Fruit fly (Drosophila melanogaster) Kc167 (cell line): ENCODE measurements around the gene CG31251.

Experiments used
- Myc ChIP-seq: fragments of >200 bp; optimal IDR thresholded peaks from 2 replicates; lab custom pipeline; 2017; ENCODE audit warnings: missing external identifiers
- Sin3A ChIP-seq: fragments of >200 bp; optimal IDR thresholded peaks from 2 replicates; lab custom pipeline; 2018; ENCODE audit warnings: missing external identifiers
- h ChIP-seq: fragments of >200 bp; optimal IDR thresholded peaks from 3 replicates; lab custom pipeline; 2018; ENCODE audit warnings: missing external identifiers
- insv ChIP-seq: fragments of >200 bp; optimal IDR thresholded peaks from 3 replicates; lab custom pipeline; 2018; ENCODE audit warnings: missing external identifiers
- psq ChIP-seq: fragments of >200 bp; optimal IDR thresholded peaks from 2 replicates; lab custom pipeline; 2017; ENCODE audit warnings: missing external identifiers
- ttk ChIP-seq: sonication (Bioruptor generic); optimal IDR thresholded peaks from 2 replicates; lab custom pipeline; 2017; ENCODE audit warnings: missing external identifiers

The CG31251 gene

DNA sequence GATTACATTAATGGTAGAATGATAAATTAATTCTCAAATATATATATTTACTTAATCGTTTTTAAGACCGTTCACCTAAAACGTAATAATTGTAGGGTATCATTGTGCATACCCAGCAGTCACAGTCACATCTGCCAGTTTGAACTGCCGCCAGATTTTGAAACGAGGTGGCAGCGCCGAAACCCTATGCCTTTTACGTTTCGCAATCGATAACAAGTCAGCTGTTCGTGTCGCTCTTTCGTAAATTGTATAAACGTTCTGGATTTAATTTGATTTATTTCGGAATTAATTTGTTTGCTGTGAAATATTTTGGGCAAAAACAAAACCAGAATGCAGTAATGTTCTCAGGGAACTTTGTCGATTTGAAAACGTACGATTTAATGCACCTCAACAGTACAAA is 37.3 kb downstream of the CG31251 start, which contains the start of gene CG14322:
CG14322 (plus strand) TSS at position 236 of the 400 bp plus-strand sequence.
- no peak for TF ChIP-seq h (lab: Kevin White, UChicago)
- TF ChIP-seq Sin3A (lab: Kevin White, UChicago) = no peak
- TF ChIP-seq ttk = no peak
- no peak for TF ChIP-seq Myc (lab: Kevin White, UChicago)
- no peak for TF ChIP-seq psq
- TF ChIP-seq insv (lab: Kevin White, UChicago) = no peak

DNA sequence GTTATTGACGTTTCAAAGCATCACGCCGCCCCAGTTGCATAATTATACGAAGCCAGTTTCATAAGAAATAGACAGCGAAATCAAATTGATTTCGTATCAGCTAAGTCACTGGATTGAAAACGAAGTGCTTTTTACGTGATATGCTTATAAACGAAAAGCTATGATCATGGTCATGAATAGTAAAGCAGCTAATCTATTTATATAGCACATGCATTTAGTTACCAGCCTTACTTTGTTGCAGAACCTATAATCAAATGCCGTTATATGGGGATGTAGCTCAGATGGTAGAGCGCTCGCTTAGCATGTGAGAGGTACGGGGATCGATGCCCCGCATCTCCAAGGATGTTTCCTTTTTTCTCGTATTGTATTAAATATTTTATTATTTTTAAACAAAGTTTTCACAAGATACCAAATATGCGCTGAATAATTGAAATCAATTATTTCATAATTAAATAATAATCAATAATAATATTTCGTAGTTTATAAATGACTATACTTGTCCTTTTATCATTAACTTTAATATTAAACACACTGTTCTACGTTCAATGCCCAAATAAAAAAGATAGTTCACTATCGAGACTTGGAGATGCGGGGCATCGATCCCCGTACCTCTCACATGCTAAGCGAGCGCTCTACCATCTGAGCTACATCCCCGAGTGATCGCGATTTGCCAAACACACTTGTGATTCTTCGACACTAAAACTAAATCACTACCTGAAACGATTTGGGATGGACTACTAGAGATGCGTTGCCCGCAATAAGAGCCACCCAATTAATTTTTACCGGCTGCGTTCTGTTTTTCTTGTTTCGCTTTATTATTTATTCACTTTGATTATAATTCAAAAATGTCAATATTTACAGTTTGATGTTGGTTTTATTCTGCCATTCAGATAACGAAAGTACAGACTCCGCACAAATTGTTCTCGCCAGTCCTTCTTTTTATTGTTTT is 38.3 kb downstream of the CG31251 start:
- TF ChIP-seq ttk (no peak), h (lab: Kevin White, UChicago) (no peak), insv (lab: Kevin White, UChicago) (no peak), Sin3A (lab: Kevin White, UChicago) (no peak), Myc (lab: Kevin White, UChicago) (no peak), psq (no peak)

DNA sequence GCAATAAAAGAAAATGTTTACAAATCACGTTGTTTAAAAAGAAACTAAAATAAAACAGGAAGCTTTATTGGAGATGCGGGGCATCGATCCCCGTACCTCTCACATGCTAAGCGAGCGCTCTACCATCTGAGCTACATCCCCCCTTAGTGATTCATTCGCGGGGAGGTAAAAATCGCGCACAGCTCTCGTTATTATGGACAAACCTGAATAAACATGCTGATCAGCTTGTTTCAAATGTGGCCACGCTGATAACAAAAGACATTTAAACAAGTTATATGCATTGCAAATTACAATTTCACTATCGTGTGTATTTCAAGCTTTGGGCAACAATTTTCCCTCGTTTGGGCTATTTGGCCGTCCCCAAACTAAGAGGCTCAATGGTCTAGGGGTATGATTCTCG is 39.5 kb downstream of the CG31251 start:
- TF ChIP-seq Sin3A (lab: Kevin White, UChicago) (no peak), insv (lab: Kevin White, UChicago) (no peak), ttk (no peak), psq (no peak), h (lab: Kevin White, UChicago) (no peak), Myc (lab: Kevin White, UChicago) (no peak)

DNA sequence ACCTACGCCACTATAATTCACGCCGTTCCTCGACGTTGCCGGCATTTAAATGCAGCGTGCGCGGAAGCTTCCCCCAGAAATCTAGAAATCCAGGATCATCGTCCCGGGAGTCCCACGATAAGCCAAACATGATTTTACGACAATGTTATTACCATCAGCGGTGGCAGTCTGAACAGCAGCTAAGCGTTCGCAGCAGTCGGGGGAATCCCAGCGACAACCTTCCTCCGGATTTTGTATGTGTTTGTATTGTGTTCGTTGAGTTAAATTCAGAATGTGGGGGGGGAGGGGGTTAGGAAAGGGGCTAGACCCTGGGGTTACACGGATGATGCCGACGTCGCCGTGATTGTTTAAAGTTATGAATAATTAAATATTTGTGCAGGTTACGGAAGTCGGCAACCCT is 40.7 kb downstream of the CG31251 start:
- no peak for TF ChIP-seq Sin3A (lab: Kevin White, UChicago)
- no peak for TF ChIP-seq psq
- no peak for TF ChIP-seq ttk
- no peak for TF ChIP-seq h (lab: Kevin White, UChicago)
- no peak for TF ChIP-seq Myc (lab: Kevin White, UChicago)
- no peak for TF ChIP-seq insv (lab: Kevin White, UChicago)
